Worm (Caenorhabditis elegans): Measurements from ENCODE around the gene dgk-3.

Gene dgk-3

ce11 chrIII:9136587-9136986 is 26.3 kb upstream of the dgk-3 start, which contains the start of gene eat-4:
TSS of gene eat-4 (plus strand) at chrIII:9136887.
- TF ChIP-seq lin-14 (GFP tag; optimal IDR thresholded peaks at IDR 0.05) (peak; percentile 28), unc-62 (GFP tag; optimal IDR thresholded peaks at IDR 0.05) (no peak)

DNA sequence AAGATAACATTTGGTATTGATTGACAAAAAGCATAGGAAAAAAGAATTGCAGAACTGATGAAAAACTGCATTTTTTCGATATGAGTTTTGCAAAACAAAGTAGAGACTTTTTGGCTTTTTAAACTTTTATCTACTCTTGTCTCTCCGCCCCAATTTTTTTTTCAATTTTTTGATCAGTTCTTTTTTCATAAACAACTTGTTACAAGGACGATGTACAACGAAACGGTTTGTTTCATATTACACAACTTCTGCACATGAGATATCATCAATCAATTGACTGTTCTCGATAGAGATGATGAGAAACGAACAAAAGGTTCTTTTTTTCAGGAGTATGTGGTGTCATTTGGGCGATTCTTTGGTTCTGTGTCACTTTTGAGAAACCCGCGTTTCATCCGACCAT is 24.3 kb upstream of the dgk-3 start, which contains the start of gene ZK512.7:
ZK512.7 (minus strand) TSS at position 101 of the 400 bp plus-strand sequence.
- TF ChIP-seq hpl-2 (GFP tag; optimal IDR thresholded peaks at IDR 0.05) = no peak
- no peak for TF ChIP-seq F16B12.6 (tag; optimal IDR thresholded peaks at IDR 0.05)
- no peak for TF ChIP-seq dsc-1 (tag; optimal IDR thresholded peaks at IDR 0.05)
- TF ChIP-seq sptf-1 (tag; optimal IDR thresholded peaks at IDR 0.05) = no peak
- no peak for TF ChIP-seq grh-1 (GFP tag; IDR thresholded peaks at IDR 0.05)
- TF ChIP-seq vab-15 (tag; optimal IDR thresholded peaks at IDR 0.05) = no peak

DNA sequence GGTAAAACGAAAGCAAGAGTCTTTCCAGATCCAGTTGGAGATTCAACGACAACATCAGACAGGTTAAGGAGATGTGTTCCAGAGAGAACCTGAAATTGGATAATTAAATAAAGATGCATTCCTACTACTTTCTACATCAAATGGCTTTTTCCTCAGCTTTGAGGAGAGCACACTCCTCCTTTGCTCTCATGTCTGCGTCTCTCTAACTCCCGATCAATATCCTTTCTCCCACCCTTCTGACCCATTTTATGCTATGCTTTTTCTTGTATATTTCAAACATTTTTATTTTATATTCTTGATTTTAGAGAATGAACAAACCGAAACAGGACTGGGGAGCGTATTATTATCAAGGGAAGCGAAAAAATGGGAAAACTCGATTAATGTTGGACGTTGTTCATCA is 19.0 kb upstream of the dgk-3 start, which contains the start of gene ZK512.11:
ZK512.11 (plus strand) TSS at position 301 of the 400 bp plus-strand sequence.
- peak; percentile 9 for TF ChIP-seq ceh-8 (GFP tag; optimal IDR thresholded peaks at IDR 0.05)
- TF ChIP-seq nhr-84 (tag; optimal IDR thresholded peaks at IDR 0.05) = no peak

- TF ChIP-seq ztf-11 (tag; optimal IDR thresholded peaks at IDR 0.05) = no peak
- TF ChIP-seq unc-62 (GFP tag; optimal IDR thresholded peaks at IDR 0.05) = no peak
- no peak for TF ChIP-seq nhr-77 (tag; optimal IDR thresholded peaks at IDR 0.05)
- peak; percentile 19 for TF ChIP-seq C16A3.4 (tag; optimal IDR thresholded peaks at IDR 0.05)
- TF ChIP-seq skn-1 (tag; optimal IDR thresholded peaks at IDR 0.05) = peak; percentile 26
- peak; percentile 56 for TF ChIP-seq mep-1 (tag; optimal IDR thresholded peaks at IDR 0.05)
- no peak for TF ChIP-seq zag-1 (tag; optimal IDR thresholded peaks at IDR 0.05)
- peak; percentile 20 for TF ChIP-seq nhr-47 (tag; optimal IDR thresholded peaks at IDR 0.05)
- peak; percentile 14 to 58 (median 30) for TF ChIP-seq dpl-1 (GFP tag; optimal IDR thresholded peaks at IDR 0.05)
- peak; percentile 3 for TF ChIP-seq rnt-1 (tag; optimal IDR thresholded peaks at IDR 0.05)
- no peak for TF ChIP-seq aha-1 (tag; optimal IDR thresholded peaks at IDR 0.05)
- no peak for TF ChIP-seq nhr-85 (tag)
- TF ChIP-seq ceh-8 (GFP tag; optimal IDR thresholded peaks at IDR 0.05) = no peak
- TF ChIP-seq tbx-2 (tag; optimal IDR thresholded peaks at IDR 0.05) = no peak
- peak; percentile 42 to 51 for TF ChIP-seq lsy-2 (tag; optimal IDR thresholded peaks at IDR 0.05)
- TF ChIP-seq efl-3 (GFP tag; optimal IDR thresholded peaks at IDR 0.05) = no peak
- TF ChIP-seq C04F5.9 (tag; optimal IDR thresholded peaks at IDR 0.05) = no peak
- peak; percentile 20 to 27 for TF ChIP-seq efl-1 (optimal IDR thresholded peaks at IDR 0.05)
- peak; percentile 58 to 91 for TF ChIP-seq efl-1 (GFP tag; optimal IDR thresholded peaks at IDR 0.05 in 1 of 2)
- peak; percentile 80 for TF ChIP-seq F16B12.6 (tag; optimal IDR thresholded peaks at IDR 0.05)
- no peak for TF ChIP-seq unc-130 (tag; optimal IDR thresholded peaks at IDR 0.05)
- TF ChIP-seq swsn-7 (tag; optimal IDR thresholded peaks at IDR 0.05) = peak; percentile 3
- no peak for TF ChIP-seq jun-1 (tag; optimal IDR thresholded peaks at IDR 0.05)
- peak; percentile 11 to 37 for TF ChIP-seq lin-35 (GFP tag; optimal IDR thresholded peaks at IDR 0.05)
- no peak for TF ChIP-seq lin-13 (GFP tag; optimal IDR thresholded peaks at IDR 0.05)
- TF ChIP-seq nhr-71 (tag; optimal IDR thresholded peaks at IDR 0.05) = peak; percentile 23
- TF ChIP-seq snu-23 (GFP tag; optimal IDR thresholded peaks at IDR 0.05) = peak; percentile 35
- no peak for TF ChIP-seq blmp-1 (tag; optimal IDR thresholded peaks at IDR 0.05)
- TF ChIP-seq nhr-19 (GFP tag; conservative IDR thresholded peaks at IDR 0.05) = no peak
Measured at ce11 chrIII:9144744-9145390, 18.0 kb upstream of the dgk-3 start, which contains the start of the genes ZK512.2 and ZK512.4. TSS of gene ZK512.2 (minus strand) at chrIII:9144794. TSS of gene ZK512.4 (plus strand) at chrIII:9145340.
